Worm (Caenorhabditis elegans) whole organism, young adult: ENCODE data around the gene srj-54.

Experiments
- F37B4.10 ChIP-seq: fragments of 200-800 bp; sonication (Bioruptor generic); IDR thresholded peaks from 2 replicates; pipeline ENCODE4 v1.3.6; 2022; ENCODE audit warnings: missing genetic modification characterization, missing compliant biosample characterization
- Y53F4B.3 ChIP-seq: fragments of 200-800 bp; sonication (Bioruptor generic); IDR thresholded peaks from 2 replicates; pipeline ENCODE4 v1.3.6; 2022; ENCODE audit warnings: missing genetic modification reagents, missing genetic modification characterization, missing compliant biosample characterization
- aptf-3 ChIP-seq: fragments of 200-800 bp; sonication (Bioruptor generic); IDR thresholded peaks from 2 replicates; pipeline ENCODE4 v1.3.6; 2022; ENCODE audit warnings: missing genetic modification characterization, missing compliant biosample characterization
- him-1 ChIP-seq: sonication (generic microtip); optimal IDR thresholded peaks from 2 replicates; lab custom pipeline; 2016; ENCODE audit warnings: missing genotype, missing genetic modification reagents, missing genetic modification characterization, missing compliant biosample characterization
- lin-40 ChIP-seq: sonication (generic microtip); optimal IDR thresholded peaks from 2 replicates; lab custom pipeline; 2016; ENCODE audit warnings: missing genetic modification characterization, mild to moderate bottlenecking, missing compliant biosample characterization, missing genotype, missing genetic modification reagents
- lsy-27 ChIP-seq: sonication (generic microtip); optimal IDR thresholded peaks from 2 replicates; lab custom pipeline; 2017; ENCODE audit warnings: missing genetic modification characterization, mild to moderate bottlenecking, missing compliant biosample characterization, antibody characterized with exemption, missing genotype, borderline replicate concordance; ENCODE audit not compliant: insufficient read depth
- unc-62 ChIP-seq: fragments of 150-350 bp; optimal IDR thresholded peaks from 2 replicates; lab custom pipeline; 2014; ENCODE audit warnings: missing biosample characterization, missing genetic modification reagents, missing genetic modification characterization

ce11 chrV:2864899-2865298, 5.3 kb upstream of the srj-54 start, which contains the start of gene srh-240:
- no peak for TF ChIP-seq unc-62 (GFP tag; lab: Kevin White, UChicago)
- no peak for TF ChIP-seq F37B4.10
- no peak for TF ChIP-seq him-1 (tag; lab: Kevin White, UChicago)
- no peak for TF ChIP-seq lin-40
- no peak for TF ChIP-seq aptf-3 (GFP tag; lab: Robert Waterston, UW)
- TF ChIP-seq Y53F4B.3 (GFP tag; lab: Robert Waterston, UW) = no peak
- TF ChIP-seq lsy-27 (tag; lab: Kevin White, UChicago) = no peak
